Fruit fly (Drosophila melanogaster) whole organism, embryonic: ENCODE measurements around the gene udt.
A peak's percentile ranks its signal among the peaks of the same experiment; 100 is the strongest.

Source experiments
- Bgb ChIP-seq: fragments of 200-800 bp; sonication (Bioruptor generic); IDR thresholded peaks from 2 replicates; pipeline ENCODE4 v1.3.6; 2022; ENCODE audit warnings: missing biosample characterization, missing genetic modification characterization; ENCODE audit not compliant: partially characterized antibody
- CG1024 ChIP-seq: fragments of 200-800 bp; sonication (Bioruptor generic); IDR thresholded peaks from 2 replicates; pipeline ENCODE4 v1.3.6; 2022; ENCODE audit warnings: missing biosample characterization, missing genetic modification characterization
- CG1233 ChIP-seq: fragments of 200-800 bp; sonication (Bioruptor generic); optimal IDR thresholded peaks from 4 replicates; lab custom pipeline; 2018; ENCODE audit warnings: missing biosample characterization, mild to moderate bottlenecking, missing genetic modification characterization
- CG13287 ChIP-seq: fragments of 200-800 bp; sonication (Bioruptor generic); IDR thresholded peaks from 2 replicates; pipeline ENCODE4 v1.3.6; 2022; ENCODE audit warnings: missing biosample characterization, missing genetic modification characterization; ENCODE audit not compliant: partially characterized antibody
- CG15514 ChIP-seq: fragments of 200-800 bp; sonication (Bioruptor generic); optimal IDR thresholded peaks from 3 replicates; lab custom pipeline; 2017; ENCODE audit warnings: missing biosample characterization, missing genetic modification characterization, mild to moderate bottlenecking, moderate library complexity, missing genetic modification reagents
- CG2202 ChIP-seq: fragments of 200-800 bp; sonication (Bioruptor generic); optimal IDR thresholded peaks from 2 replicates; lab custom pipeline; 2018; ENCODE audit warnings: missing biosample characterization, mild to moderate bottlenecking, missing genetic modification characterization
- CG34376 ChIP-seq: fragments of 200-800 bp; sonication (Bioruptor generic); optimal IDR thresholded peaks from 2 replicates; lab custom pipeline; 2018; ENCODE audit warnings: missing biosample characterization, mild to moderate bottlenecking, missing genetic modification characterization
- CG34422 ChIP-seq: fragments of 200-800 bp; sonication (Bioruptor generic); IDR thresholded peaks from 3 replicates; pipeline ENCODE4 v1.3.6; 2022; ENCODE audit warnings: missing biosample characterization, missing genetic modification characterization
- CG5245 ChIP-seq: fragments of 200-800 bp; sonication (Bioruptor generic); optimal IDR thresholded peaks from 3 replicates; lab custom pipeline; 2016; ENCODE audit warnings: missing biosample characterization, missing genetic modification characterization
- CG6175 ChIP-seq: fragments of 200-800 bp; sonication (Bioruptor generic); IDR thresholded peaks from 3 replicates; pipeline ENCODE4 v1.3.6; 2022; ENCODE audit warnings: missing biosample characterization, missing genetic modification characterization
- CG7556 ChIP-seq: fragments of 200-800 bp; sonication (Bioruptor generic); optimal IDR thresholded peaks from 2 replicates; lab custom pipeline; 2017; ENCODE audit warnings: missing biosample characterization, mild to moderate bottlenecking, missing genetic modification characterization
- CG8478 ChIP-seq: fragments of >200 bp; optimal IDR thresholded peaks from 2 replicates; lab custom pipeline; 2018
- CG8765 ChIP-seq: fragments of 200-800 bp; sonication (Bioruptor generic); IDR thresholded peaks from 2 replicates; pipeline ENCODE4 v1.3.6; 2022; ENCODE audit warnings: missing biosample characterization, missing genetic modification characterization
- Dp ChIP-seq: fragments of 200-800 bp; sonication (Bioruptor generic); optimal IDR thresholded peaks from 2 replicates; lab custom pipeline; 2018; ENCODE audit warnings: missing biosample characterization, mild to moderate bottlenecking, missing genetic modification characterization, moderate library complexity
- Dref ChIP-seq: fragments of 200-800 bp; sonication (Bioruptor generic); IDR thresholded peaks from 2 replicates; pipeline ENCODE4 v1.3.6; 2022; ENCODE audit warnings: missing biosample characterization, missing genetic modification characterization
- E2f1 ChIP-seq: fragments of 200-800 bp; sonication (Bioruptor generic); IDR thresholded peaks from 2 replicates; pipeline ENCODE4 v1.3.6; 2022; ENCODE audit warnings: missing biosample characterization, missing genetic modification characterization
- E2f2 ChIP-seq: fragments of 200-800 bp; sonication (Bioruptor generic); IDR thresholded peaks from 2 replicates; pipeline ENCODE4 v1.3.6; 2022; ENCODE audit warnings: missing biosample characterization, missing genetic modification characterization
- Fer1 ChIP-seq: fragments of 200-800 bp; sonication (Bioruptor generic); optimal IDR thresholded peaks from 2 replicates; lab custom pipeline; 2017; ENCODE audit warnings: missing biosample characterization, mild to moderate bottlenecking, missing genetic modification characterization
- Hey ChIP-seq: fragments of 200-800 bp; sonication (Bioruptor generic); optimal IDR thresholded peaks from 3 replicates; lab custom pipeline; 2018; ENCODE audit warnings: missing biosample characterization, mild to moderate bottlenecking, missing genetic modification characterization
- HmgZ ChIP-seq: fragments of 200-800 bp; sonication (Bioruptor generic); optimal IDR thresholded peaks from 2 replicates; lab custom pipeline; 2018; ENCODE audit warnings: missing biosample characterization, mild to moderate bottlenecking, missing genetic modification characterization
- Jarid2 ChIP-seq: fragments of 200-800 bp; sonication (Bioruptor generic); optimal IDR thresholded peaks from 3 replicates; lab custom pipeline; 2017; ENCODE audit warnings: mild to moderate bottlenecking, missing biosample characterization, missing genetic modification reagents, missing genetic modification characterization
- Med ChIP-seq: fragments of 200-800 bp; sonication (Bioruptor generic); peaks from one replicate; lab custom pipeline; 2016; ENCODE audit warnings: missing biosample characterization, missing genetic modification characterization, mild to moderate bottlenecking, inconsistent platforms, moderate library complexity
- Pdp1 ChIP-seq, 2 experiments: fragments of 200-800 bp; sonication (Bioruptor generic); optimal IDR thresholded peaks; 3 replicates each; lab custom pipeline; 2016; ENCODE audit warnings: missing biosample characterization in 2 of 2, missing genetic modification characterization in 2 of 2, mild to moderate bottlenecking in 1 of 2, moderate library complexity in 1 of 2
- Rfx ChIP-seq: fragments of 200-800 bp; sonication (Bioruptor generic); IDR thresholded peaks from 2 replicates; pipeline ENCODE4 v1.3.6; 2022; ENCODE audit warnings: missing biosample characterization, missing genetic modification characterization
- Sry-β ChIP-seq: fragments of 200-800 bp; sonication (Bioruptor generic); optimal IDR thresholded peaks from 2 replicates; lab custom pipeline; 2018; ENCODE audit warnings: missing biosample characterization, mild to moderate bottlenecking, missing genetic modification characterization, moderate library complexity
- amos ChIP-seq: fragments of 200-800 bp; sonication (Bioruptor generic); IDR thresholded peaks from 2 replicates; pipeline ENCODE4 v1.3.6; 2022; ENCODE audit warnings: missing biosample characterization, missing genetic modification characterization; ENCODE audit not compliant: partially characterized antibody
- bigmax ChIP-seq: fragments of 200-800 bp; sonication (Bioruptor generic); optimal IDR thresholded peaks from 2 replicates; lab custom pipeline; 2018; ENCODE audit warnings: missing biosample characterization, mild to moderate bottlenecking, missing genetic modification characterization
- bowl ChIP-seq: fragments of 200-800 bp; sonication (Bioruptor generic); IDR thresholded peaks from 2 replicates; pipeline ENCODE4 v1.3.6; 2022; ENCODE audit warnings: missing biosample characterization, missing genetic modification characterization
- chif ChIP-seq, 2 experiments: fragments of 200-800 bp; sonication (Bioruptor generic); optimal IDR thresholded peaks; 3 replicates each; lab custom pipeline; 2016; ENCODE audit warnings: missing biosample characterization in 2 of 2, missing genetic modification characterization in 2 of 2
- chm ChIP-seq: fragments of 200-800 bp; sonication (Bioruptor generic); IDR thresholded peaks from 2 replicates; pipeline ENCODE4 v1.3.6; 2022; ENCODE audit warnings: missing biosample characterization, missing genetic modification characterization
- cwo ChIP-seq: fragments of 200-800 bp; sonication (Bioruptor generic); optimal IDR thresholded peaks from 3 replicates; lab custom pipeline; 2017; ENCODE audit warnings: missing biosample characterization, missing genetic modification characterization, mild to moderate bottlenecking, moderate library complexity, missing genetic modification reagents
- exex ChIP-seq: fragments of 200-800 bp; sonication (Bioruptor generic); optimal IDR thresholded peaks from 4 replicates; lab custom pipeline; 2018; ENCODE audit warnings: missing biosample characterization, mild to moderate bottlenecking, missing genetic modification characterization, moderate library complexity
- hth ChIP-seq: fragments of >200 bp; optimal IDR thresholded peaks from 2 replicates; lab custom pipeline; 2017; ENCODE audit warnings: inconsistent platforms
- jigr1 ChIP-seq: fragments of 200-800 bp; sonication (Bioruptor generic); IDR thresholded peaks from 3 replicates; pipeline ENCODE4 v1.3.6; 2022; ENCODE audit warnings: missing biosample characterization, missing genetic modification characterization
- nom ChIP-seq: fragments of 200-800 bp; sonication (Bioruptor generic); optimal IDR thresholded peaks from 2 replicates; lab custom pipeline; 2017; ENCODE audit warnings: missing biosample characterization, missing genetic modification characterization, mild to moderate bottlenecking, moderate library complexity, missing genetic modification reagents
- pfk ChIP-seq: fragments of 200-800 bp; sonication (Bioruptor generic); optimal IDR thresholded peaks from 2 replicates; lab custom pipeline; 2018; ENCODE audit warnings: missing biosample characterization, mild to moderate bottlenecking, missing genetic modification characterization, moderate library complexity
- pzg ChIP-seq: fragments of 200-800 bp; sonication (Bioruptor generic); optimal IDR thresholded peaks from 3 replicates; lab custom pipeline; 2018; ENCODE audit warnings: missing biosample characterization, mild to moderate bottlenecking, missing genetic modification characterization, moderate library complexity
- slbo ChIP-seq: fragments of 200-800 bp; sonication (Bioruptor generic); IDR thresholded peaks from 2 replicates; pipeline ENCODE4 v1.3.6; 2022; ENCODE audit warnings: missing biosample characterization, missing genetic modification characterization
- sqz ChIP-seq: fragments of 200-800 bp; sonication (Bioruptor generic); optimal IDR thresholded peaks from 3 replicates; lab custom pipeline; 2018; ENCODE audit warnings: missing biosample characterization, mild to moderate bottlenecking, missing genetic modification characterization
- sr ChIP-seq: fragments of 200-800 bp; sonication (Bioruptor generic); IDR thresholded peaks from 3 replicates; pipeline ENCODE4 v1.3.6; 2022; ENCODE audit warnings: missing biosample characterization, missing genetic modification characterization
- sug ChIP-seq: fragments of 200-800 bp; optimal IDR thresholded peaks from 2 replicates; lab custom pipeline; 2019; ENCODE audit warnings: missing biosample characterization, mild to moderate bottlenecking, missing genetic modification characterization, moderate library complexity

udt gene

dm6 chr3R:23780757-23781156, 17.7 kb upstream of the udt start:
- TF ChIP-seq Med (GFP tag; lab: Kevin White, UChicago) (peak; percentile 55), CG8478 (no peak), bigmax (peak; percentile 85), CG34422 (GFP tag; lab: Robert Waterston, UW) (peak; percentile 67; the same call in 2 of the 3 replicates), hth (lab: Kevin White, UChicago) (no peak), Sry-β (no peak), nom (GFP tag; lab: Kevin White, UChicago) (no peak)

- TF ChIP-seq Rfx (GFP tag; lab: Robert Waterston, UW) (no peak), E2f1 (GFP tag; lab: Robert Waterston, UW) (no peak; the same call in 1 of the 2 replicates), amos (GFP tag; lab: Robert Waterston, UW) (peak; percentile 28; the same call in 1 of the 2 replicates), chif (GFP tag; optimal IDR thresholded peaks at IDR 0.05; lab: Kevin White, UChicago) (no peak), CG2202 (tag; lab: Kevin White, UChicago) (no peak), CG1024 (GFP tag; lab: Robert Waterston, UW) (no peak), Jarid2 (GFP tag; lab: Kevin White, UChicago) (peak; percentile 15), slbo (GFP tag; lab: Robert Waterston, UW) (peak; percentile 31; the same call in 1 of the 2 replicates), chm (GFP tag; lab: Robert Waterston, UW) (0 out of 2 replicates have a peak, but pooled peaks have one; percentile 7), Pdp1 (GFP tag; optimal IDR thresholded peaks at IDR 0.05; lab: Kevin White, UChicago) (peak in 1 of 2 experiments; percentile 64), exex (tag; lab: Kevin White, UChicago) (peak; percentile 22), CG6175 (GFP tag; lab: Robert Waterston, UW) (no peak), jigr1 (GFP tag; lab: Robert Waterston, UW) (no peak), CG5245 (GFP tag; lab: Kevin White, UChicago) (no peak), sr (0 out of 3 replicates have a peak, but pooled peaks have one; percentile 36), Med (GFP tag; lab: Kevin White, UChicago) (peak; percentile 54), CG8765 (GFP tag; lab: Robert Waterston, UW) (no peak), Dref (GFP tag; lab: Robert Waterston, UW) (peak; percentile 55), CG1233 (no peak), E2f2 (GFP tag; lab: Robert Waterston, UW) (peak; percentile 68), Bgb (GFP tag; lab: Robert Waterston, UW) (peak; percentile 39; the same call in 1 of the 2 replicates), Fer1 (peak; percentile 33), sqz (GFP tag; lab: Kevin White, UChicago) (no peak), pzg (GFP tag; lab: Kevin White, UChicago) (peak; percentile 18), CG34376 (peak; percentile 26), pfk (GFP tag; lab: Kevin White, UChicago) (no peak), CG15514 (GFP tag; lab: Kevin White, UChicago) (peak; percentile 37), CG7556 (no peak), HmgZ (tag; lab: Kevin White, UChicago) (peak; percentile 3), CG13287 (GFP tag; lab: Robert Waterston, UW) (peak; percentile 30; the same call in 1 of the 2 replicates), Hey (tag; lab: Kevin White, UChicago) (peak; percentile 86), sug (tag; lab: Kevin White, UChicago) (peak; percentile 7), Dp (peak; percentile 59), cwo (peak; percentile 73), bowl (no peak)
Observed at dm6 chr3R:23773610-23774364, 10.7 kb upstream of the udt start, which contains the start of gene CG10208. CG10208 (minus strand) TSS chr3R:23774127.
